Fruit fly (Drosophila melanogaster): ENCODE data around the gene CG14082.

dm6 chr3L:19074673-19075402 is 63.9 kb downstream of the CG14082 start:
- TF ChIP-seq pan (optimal IDR thresholded peaks at IDR 0.05): no peak
- no peak for TF ChIP-seq psq (GFP tag; optimal IDR thresholded peaks at IDR 0.05)
- TF ChIP-seq lola (GFP tag; optimal IDR thresholded peaks at IDR 0.05): no peak
- no peak for TF ChIP-seq dsf (GFP tag; optimal IDR thresholded peaks at IDR 0.05; ENCODE audit: borderline replicate concordance)
- no peak for TF ChIP-seq Dfd (GFP tag; optimal IDR thresholded peaks at IDR 0.05)
- TF ChIP-seq sv (GFP tag; optimal IDR thresholded peaks at IDR 0.05): no peak
- TF ChIP-seq OdsH (GFP tag; optimal IDR thresholded peaks at IDR 0.05): no peak
- no peak for TF ChIP-seq Jra (GFP tag; optimal IDR thresholded peaks at IDR 0.05)

All from whole organism, wandering third instar larva.